Fruit fly (Drosophila melanogaster): ENCODE measurements around the gene CG18418.

Gene CG18418

DNA sequence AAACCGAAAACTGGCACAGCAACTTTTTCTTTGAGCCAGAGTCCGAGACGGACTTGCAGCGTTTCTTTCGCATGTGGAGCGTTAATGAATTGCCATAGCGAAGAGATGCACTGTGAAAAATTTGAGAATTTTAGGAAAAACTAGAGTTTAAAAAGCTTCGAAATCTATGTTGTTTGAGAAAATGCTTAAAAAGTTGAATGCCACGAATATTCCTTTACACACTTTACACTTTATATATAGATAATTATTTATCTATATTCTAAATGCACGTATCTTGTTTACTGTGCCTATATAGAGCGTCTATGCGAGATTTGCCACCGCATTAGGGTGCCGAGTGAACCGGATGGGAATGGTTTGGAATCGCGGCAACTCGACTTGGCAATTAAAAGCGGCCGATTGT is 32.0 kb upstream of the CG18418 start:
- no peak for TF ChIP-seq Hr83 (GFP tag; optimal IDR thresholded peaks at IDR 0.05; ENCODE audit: poor library complexity, severe bottlenecking)
- TF ChIP-seq HLH106 (tag; optimal IDR thresholded peaks at IDR 0.05), result no peak

DNA sequence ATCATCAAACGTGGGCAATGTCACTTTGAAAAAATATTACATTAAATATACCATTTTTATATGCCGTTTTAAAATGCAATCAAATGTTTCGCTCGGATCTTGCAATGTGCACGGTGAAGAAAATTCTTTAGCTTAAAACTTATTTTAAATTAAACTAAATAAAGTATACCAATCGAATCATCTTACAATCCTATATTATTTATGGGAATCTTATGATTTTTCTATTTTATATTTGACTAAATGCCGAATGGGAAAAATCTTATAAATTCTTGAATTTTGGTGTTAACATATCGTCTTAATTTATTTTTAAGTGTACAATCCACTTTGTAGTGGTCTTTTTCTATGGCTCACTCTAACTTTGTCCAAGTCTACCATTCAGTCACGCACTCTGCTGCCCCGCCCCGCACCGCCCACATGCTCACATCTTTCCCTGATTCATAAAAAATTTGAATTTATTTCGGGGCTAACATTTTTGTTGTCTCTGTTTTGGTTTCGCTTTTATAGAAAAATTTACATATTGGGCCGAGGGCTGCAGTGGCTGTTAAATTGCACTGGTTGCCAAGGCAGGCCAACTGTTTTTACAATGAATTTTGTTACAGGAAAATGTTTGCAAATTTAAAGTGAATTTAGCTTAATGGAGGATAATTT is 30.8 kb upstream of the CG18418 start:
- TF ChIP-seq Dfd (GFP tag; optimal IDR thresholded peaks at IDR 0.05) (peak; percentile 31), sage (GFP tag; optimal IDR thresholded peaks at IDR 0.05) (no peak)

DNA sequence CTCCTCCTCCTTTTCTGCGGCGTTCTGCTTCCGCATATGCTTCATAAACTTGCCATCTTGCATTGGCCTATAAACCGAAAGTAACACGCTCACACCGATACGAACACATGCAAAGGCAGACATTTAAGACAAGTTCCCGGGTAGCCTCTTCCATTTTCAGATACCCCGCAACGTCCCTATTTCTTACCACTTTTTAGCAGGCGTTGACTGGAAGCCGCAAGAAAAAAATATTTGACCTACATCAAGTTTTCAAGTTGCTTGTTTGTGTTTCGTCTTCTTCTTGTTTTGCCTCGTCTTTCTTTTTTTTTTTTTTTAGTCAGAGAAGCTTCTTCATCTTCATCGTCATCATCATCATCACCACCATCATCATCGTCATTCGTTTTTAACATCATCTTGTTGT is 29.9 kb upstream of the CG18418 start:
- TF ChIP-seq fru (GFP tag; optimal IDR thresholded peaks at IDR 0.05) (peak; percentile 50), br (GFP tag; optimal IDR thresholded peaks at IDR 0.05) (no peak), psq (GFP tag; optimal IDR thresholded peaks at IDR 0.05) (peak; percentile 49)

DNA sequence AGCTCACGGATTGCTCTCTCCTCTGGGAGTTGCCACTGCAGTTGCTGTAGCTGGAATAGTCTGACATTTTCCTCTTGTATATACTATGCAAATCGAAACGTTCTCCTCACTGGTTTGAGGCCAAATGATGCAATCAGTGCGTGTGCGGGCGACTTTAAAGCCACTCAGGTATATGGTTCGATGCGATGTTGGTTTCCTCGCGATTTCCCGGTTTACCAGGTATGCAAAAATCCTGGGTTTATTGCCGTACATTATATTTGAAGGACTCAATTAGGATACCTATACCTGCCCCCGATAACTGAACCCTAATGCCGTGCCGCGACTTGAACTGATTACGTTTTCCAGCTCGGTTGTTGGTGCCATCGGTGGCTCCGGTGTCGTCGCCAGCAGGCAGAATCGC is 19.9 kb upstream of the CG18418 start, which contains the start of gene CG13712:
CG13712 (minus strand) TSS at position 101 of the 400 bp plus-strand sequence.
- TF ChIP-seq jim (GFP tag; optimal IDR thresholded peaks at IDR 0.05), result no peak
- no peak for TF ChIP-seq usp (GFP tag; optimal IDR thresholded peaks at IDR 0.05)
- no peak for TF ChIP-seq CG32264 (GFP tag; optimal IDR thresholded peaks at IDR 0.05)
- TF ChIP-seq fru (GFP tag; optimal IDR thresholded peaks at IDR 0.05), result no peak
- no peak for TF ChIP-seq br (GFP tag; optimal IDR thresholded peaks at IDR 0.05)
- no peak for TF ChIP-seq GATAd (GFP tag; optimal IDR thresholded peaks at IDR 0.05)
- TF ChIP-seq foxo (GFP tag; optimal IDR thresholded peaks at IDR 0.05), result no peak
- no peak for TF ChIP-seq Vsx2 (GFP tag; optimal IDR thresholded peaks at IDR 0.05; ENCODE audit: partially characterized antibody)

DNA sequence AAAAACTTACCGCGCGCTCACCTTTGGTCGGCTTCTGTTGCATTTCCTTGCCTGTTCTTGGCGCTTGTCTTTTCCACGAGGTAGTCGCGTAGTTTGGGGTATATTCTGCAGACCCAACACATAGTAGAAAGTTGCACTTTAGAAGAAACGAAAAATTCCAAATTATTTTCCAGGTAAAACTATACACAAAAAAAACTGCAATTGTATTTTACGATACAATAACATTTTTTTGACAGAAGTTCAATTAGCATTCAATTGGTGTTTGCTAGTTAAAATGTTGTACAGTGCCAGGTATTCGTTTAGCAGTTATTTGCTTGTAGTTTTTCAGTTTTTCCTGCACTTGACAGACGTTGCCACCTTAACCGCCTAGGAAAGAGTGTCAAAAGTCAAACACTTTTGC is 18.7 kb upstream of the CG18418 start:
- no peak for TF ChIP-seq psq (GFP tag; optimal IDR thresholded peaks at IDR 0.05)
- no peak for TF ChIP-seq br (GFP tag; optimal IDR thresholded peaks at IDR 0.05)
- no peak for TF ChIP-seq Sp1 (GFP tag; optimal IDR thresholded peaks at IDR 0.05)
- TF ChIP-seq GATAd (GFP tag; optimal IDR thresholded peaks at IDR 0.05), result no peak
- no peak for TF ChIP-seq dmrt93B (GFP tag; optimal IDR thresholded peaks at IDR 0.05)
- TF ChIP-seq fru (GFP tag; optimal IDR thresholded peaks at IDR 0.05), result no peak
- TF ChIP-seq Mio (GFP tag; optimal IDR thresholded peaks at IDR 0.05), result no peak
- TF ChIP-seq woc (GFP tag; optimal IDR thresholded peaks at IDR 0.05), result no peak
- TF ChIP-seq N (GFP tag; optimal IDR thresholded peaks at IDR 0.05), result no peak
- TF ChIP-seq rgr (GFP tag; optimal IDR thresholded peaks at IDR 0.05), result no peak
- no peak for TF ChIP-seq h (GFP tag; optimal IDR thresholded peaks at IDR 0.05)
- no peak for TF ChIP-seq ey (GFP tag; optimal IDR thresholded peaks at IDR 0.05)
- TF ChIP-seq CrebA (GFP tag; optimal IDR thresholded peaks at IDR 0.05; ENCODE audit: borderline replicate concordance), result no peak

DNA sequence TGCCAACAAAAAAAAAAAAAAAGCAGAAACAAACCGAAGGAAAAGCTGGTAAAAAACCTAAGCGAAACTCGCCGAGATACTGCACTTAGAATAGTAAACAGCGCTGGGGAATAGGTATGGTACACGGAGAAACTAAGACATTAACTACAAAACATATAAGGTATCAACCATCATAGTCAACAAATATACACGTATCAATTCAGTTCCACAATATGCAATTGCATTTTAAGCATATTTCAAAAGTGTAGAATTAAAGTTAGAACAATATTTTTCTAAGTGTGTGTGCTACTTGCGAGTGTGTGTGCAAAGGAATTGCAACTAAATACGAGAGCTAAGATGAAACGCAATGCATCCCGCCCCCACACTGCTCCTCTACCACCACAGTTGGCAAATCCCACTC is 18.0 kb upstream of the CG18418 start:
- TF ChIP-seq Hr78 (GFP tag; optimal IDR thresholded peaks at IDR 0.05) (no peak), jim (GFP tag; optimal IDR thresholded peaks at IDR 0.05) (no peak), dsf (GFP tag; optimal IDR thresholded peaks at IDR 0.05; ENCODE audit: borderline replicate concordance) (no peak)

DNA sequence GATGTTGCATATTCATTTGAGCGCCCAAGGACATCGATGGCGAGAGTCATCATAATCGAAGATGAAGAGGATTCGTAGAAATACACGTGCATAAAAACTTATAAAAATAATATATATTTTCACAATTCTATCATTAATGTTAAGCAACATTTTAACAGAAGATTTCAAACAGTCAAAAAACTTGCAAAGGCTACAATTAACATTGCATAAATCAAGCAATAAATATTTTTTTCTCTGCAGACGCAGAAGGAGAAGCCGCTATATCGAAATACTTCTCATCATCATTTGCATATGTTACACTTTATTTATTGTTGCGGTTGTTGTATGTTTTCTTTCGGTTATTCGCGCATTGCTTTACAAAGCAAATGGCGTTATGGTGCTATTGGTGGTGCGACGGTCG is 12.1 kb upstream of the CG18418 start:
- TF ChIP-seq N (GFP tag; optimal IDR thresholded peaks at IDR 0.05) (no peak), jim (GFP tag; optimal IDR thresholded peaks at IDR 0.05) (no peak), fru (GFP tag; optimal IDR thresholded peaks at IDR 0.05) (no peak), dmrt93B (GFP tag; optimal IDR thresholded peaks at IDR 0.05) (no peak), lola (GFP tag; optimal IDR thresholded peaks at IDR 0.05) (no peak), Hr83 (GFP tag; optimal IDR thresholded peaks at IDR 0.05; ENCODE audit: poor library complexity, severe bottlenecking) (no peak), tai (GFP tag; optimal IDR thresholded peaks at IDR 0.05) (no peak), woc (GFP tag; optimal IDR thresholded peaks at IDR 0.05) (no peak), brk (GFP tag; optimal IDR thresholded peaks at IDR 0.05) (no peak), Hr78 (GFP tag; optimal IDR thresholded peaks at IDR 0.05) (no peak), Hnf4 (GFP tag; optimal IDR thresholded peaks at IDR 0.05) (no peak)

All from whole organism, wandering third instar larva.